Fruit fly (Drosophila melanogaster) whole organism, pupa: ENCODE results near the gene CG1572.

Experiments
- CG10348 ChIP-seq: fragments of 200-800 bp; sonication (Bioruptor generic); IDR thresholded peaks from 2 replicates; pipeline ENCODE4 v1.3.6; 2022; ENCODE audit warnings: missing biosample characterization, missing genetic modification characterization
- CG12605 ChIP-seq: fragments of 200-800 bp; sonication (Bioruptor generic); IDR thresholded peaks from 2 replicates; pipeline ENCODE4 v1.3.6; 2022; ENCODE audit warnings: missing biosample characterization, missing genetic modification characterization
- CG13204 ChIP-seq: fragments of 200-800 bp; sonication (Bioruptor generic); optimal IDR thresholded peaks from 2 replicates; lab custom pipeline; 2018; ENCODE audit warnings: missing biosample characterization, mild to moderate bottlenecking, missing genetic modification characterization, moderate library complexity
- CG14655 ChIP-seq: fragments of 200-800 bp; sonication (Bioruptor generic); optimal IDR thresholded peaks from 3 replicates; lab custom pipeline; 2017; ENCODE audit warnings: mild to moderate bottlenecking, missing biosample characterization, missing genetic modification reagents, missing genetic modification characterization
- CG15710 ChIP-seq: fragments of 200-800 bp; sonication (Bioruptor generic); optimal IDR thresholded peaks from 2 replicates; lab custom pipeline; 2018; ENCODE audit warnings: missing biosample characterization, mild to moderate bottlenecking, missing genetic modification characterization, moderate library complexity
- CG17806 ChIP-seq: fragments of 200-800 bp; sonication (Bioruptor generic); optimal IDR thresholded peaks from 2 replicates; lab custom pipeline; 2018; ENCODE audit warnings: missing biosample characterization, mild to moderate bottlenecking, missing genetic modification characterization, moderate library complexity
- CG32121 ChIP-seq: fragments of 200-800 bp; sonication (Bioruptor generic); IDR thresholded peaks from 2 replicates; pipeline ENCODE4 v1.3.6; 2022; ENCODE audit warnings: missing biosample characterization, missing genetic modification characterization
- CG34367 ChIP-seq: fragments of 200-800 bp; sonication (Bioruptor generic); optimal IDR thresholded peaks from 2 replicates; lab custom pipeline; 2018; ENCODE audit warnings: missing biosample characterization, mild to moderate bottlenecking, missing genetic modification characterization
- CG4496 ChIP-seq: fragments of 200-800 bp; sonication (Bioruptor generic); IDR thresholded peaks from 3 replicates; pipeline ENCODE4 v1.3.6; 2022; ENCODE audit warnings: missing biosample characterization, missing genetic modification characterization
- CG8159 ChIP-seq: fragments of 200-800 bp; sonication (Bioruptor generic); optimal IDR thresholded peaks from 3 replicates; lab custom pipeline; 2018; ENCODE audit warnings: missing biosample characterization, mild to moderate bottlenecking, missing genetic modification characterization, moderate library complexity
- CG8301 ChIP-seq: fragments of 200-800 bp; sonication (Bioruptor generic); optimal IDR thresholded peaks from 2 replicates; lab custom pipeline; 2018; ENCODE audit warnings: missing biosample characterization, mild to moderate bottlenecking, missing genetic modification characterization
- CG9948 ChIP-seq: fragments of 200-800 bp; sonication (Bioruptor generic); optimal IDR thresholded peaks from 2 replicates; lab custom pipeline; 2018; ENCODE audit warnings: missing biosample characterization, mild to moderate bottlenecking, missing genetic modification characterization, moderate library complexity
- D1 ChIP-seq: fragments of 200-800 bp; sonication (Bioruptor generic); optimal IDR thresholded peaks from 2 replicates; lab custom pipeline; 2018; ENCODE audit warnings: missing biosample characterization, mild to moderate bottlenecking, missing genetic modification characterization, moderate library complexity
- EcR ChIP-seq: fragments of 200-800 bp; sonication (Bioruptor generic); optimal IDR thresholded peaks from 3 replicates; lab custom pipeline; 2019; ENCODE audit warnings: missing biosample characterization, missing genetic modification characterization, mild to moderate bottlenecking, moderate library complexity, missing genetic modification reagents
- Ets98B ChIP-seq: fragments of 200-800 bp; sonication (Bioruptor generic); IDR thresholded peaks from 2 replicates; pipeline ENCODE4 v1.3.6; 2022; ENCODE audit warnings: missing biosample characterization, missing genetic modification characterization
- Pif1A ChIP-seq: fragments of 200-800 bp; sonication (Bioruptor generic); optimal IDR thresholded peaks from 3 replicates; lab custom pipeline; 2016; ENCODE audit warnings: missing biosample characterization, missing genetic modification characterization
- Pif1B ChIP-seq: fragments of 200-800 bp; sonication (Bioruptor generic); optimal IDR thresholded peaks from 3 replicates; lab custom pipeline; 2016; ENCODE audit warnings: missing biosample characterization, missing genetic modification characterization
- Snoo ChIP-seq: fragments of 200-800 bp; sonication (Bioruptor generic); optimal IDR thresholded peaks from 3 replicates; lab custom pipeline; 2017; ENCODE audit warnings: missing biosample characterization, mild to moderate bottlenecking, missing genetic modification characterization, inconsistent platforms
- fd96Ca ChIP-seq: fragments of 200-800 bp; sonication (Bioruptor generic); IDR thresholded peaks from 3 replicates; pipeline ENCODE4 v1.3.6; 2022; ENCODE audit warnings: missing biosample characterization, missing genetic modification characterization
- gl ChIP-seq: fragments of 200-800 bp; sonication (Bioruptor generic); optimal IDR thresholded peaks from 2 replicates; lab custom pipeline; 2018; ENCODE audit warnings: missing biosample characterization, mild to moderate bottlenecking, missing genetic modification characterization
- rn ChIP-seq: fragments of 200-800 bp; sonication (Bioruptor generic); IDR thresholded peaks from 2 replicates; pipeline ENCODE4 v1.3.6; 2022; ENCODE audit warnings: missing biosample characterization, missing genetic modification characterization

CG1572 gene

dm6 chrX:11550078-11550477 is 8.4 kb downstream of the CG1572 start:
- TF ChIP-seq fd96Ca (GFP tag; lab: Robert Waterston, UW): no peak
- TF ChIP-seq CG32121 (GFP tag; lab: Robert Waterston, UW): no peak
- peak; percentile 2 for TF ChIP-seq CG34367 (tag; lab: Kevin White, UChicago)
- TF ChIP-seq CG12605 (GFP tag; lab: Robert Waterston, UW): no peak
- TF ChIP-seq EcR: no peak
- TF ChIP-seq Pif1A: peak; percentile 10
- no peak for TF ChIP-seq Snoo (tag; lab: Kevin White, UChicago)
- TF ChIP-seq CG4496 (GFP tag; lab: Robert Waterston, UW): no peak
- TF ChIP-seq Ets98B: 0 out of 2 replicates have a peak, but pooled peaks have one; percentile 39
- peak; percentile 20 for TF ChIP-seq CG8159 (tag; lab: Kevin White, UChicago)
- TF ChIP-seq CG9948: peak; percentile 26
- TF ChIP-seq D1 (tag; lab: Kevin White, UChicago): no peak
- no peak for TF ChIP-seq CG10348 (GFP tag; lab: Robert Waterston, UW)
- peak; percentile 55 for TF ChIP-seq CG14655 (GFP tag; lab: Kevin White, UChicago)
- TF ChIP-seq gl: no peak
- TF ChIP-seq CG13204: no peak
- TF ChIP-seq rn (GFP tag; lab: Robert Waterston, UW): no peak
- TF ChIP-seq CG17806 (tag; lab: Kevin White, UChicago): peak; percentile 27
- TF ChIP-seq CG8301 (tag; lab: Kevin White, UChicago): peak; percentile 47
- peak; percentile 15 for TF ChIP-seq Pif1B (GFP tag; lab: Kevin White, UChicago)
- peak; percentile 5 for TF ChIP-seq CG15710 (tag; lab: Kevin White, UChicago)

dm6 chrX:11548701-11549100 is 9.8 kb downstream of the CG1572 start:
- TF ChIP-seq CG13204: no peak
- TF ChIP-seq D1 (tag; lab: Kevin White, UChicago): no peak
- no peak for TF ChIP-seq CG10348 (GFP tag; lab: Robert Waterston, UW)
- peak; percentile 86 for TF ChIP-seq CG8301 (tag; lab: Kevin White, UChicago)
- peak; percentile 51 for TF ChIP-seq CG9948
- TF ChIP-seq Snoo (tag; lab: Kevin White, UChicago): no peak
- TF ChIP-seq fd96Ca (GFP tag; lab: Robert Waterston, UW): peak; percentile 63; the same call in 2 of the 3 replicates
- TF ChIP-seq gl: no peak
- TF ChIP-seq CG34367 (tag; lab: Kevin White, UChicago): peak; percentile 19
- peak; percentile 70 for TF ChIP-seq Ets98B
- peak; percentile 72 for TF ChIP-seq Pif1A
- peak; percentile 62 for TF ChIP-seq Pif1B (GFP tag; lab: Kevin White, UChicago)
- TF ChIP-seq CG32121 (GFP tag; lab: Robert Waterston, UW): peak; percentile 26; the same call in 1 of the 2 replicates
- peak; percentile 24 for TF ChIP-seq CG8159 (tag; lab: Kevin White, UChicago)
- peak; percentile 58; the same call in 1 of the 2 replicates for TF ChIP-seq CG12605 (GFP tag; lab: Robert Waterston, UW)
- TF ChIP-seq rn (GFP tag; lab: Robert Waterston, UW): no peak
- TF ChIP-seq EcR: no peak
- TF ChIP-seq CG14655 (GFP tag; lab: Kevin White, UChicago): peak; percentile 89
- TF ChIP-seq CG15710 (tag; lab: Kevin White, UChicago): peak; percentile 16
- peak; percentile 71; the same call in 2 of the 3 replicates for TF ChIP-seq CG4496 (GFP tag; lab: Robert Waterston, UW)
- peak; percentile 31 for TF ChIP-seq CG17806 (tag; lab: Kevin White, UChicago)
- TF ChIP-seq, all 21 proteins: peak for 14

- TF ChIP-seq CG8159 (tag; lab: Kevin White, UChicago) (no peak), CG9948 (no peak), CG13204 (no peak), Pif1A (no peak), CG12605 (GFP tag; lab: Robert Waterston, UW) (no peak), Snoo (tag; lab: Kevin White, UChicago) (no peak), CG4496 (GFP tag; lab: Robert Waterston, UW) (no peak), CG8301 (tag; lab: Kevin White, UChicago) (no peak), Ets98B (no peak), fd96Ca (GFP tag; lab: Robert Waterston, UW) (no peak), CG14655 (GFP tag; lab: Kevin White, UChicago) (no peak), CG15710 (tag; lab: Kevin White, UChicago) (no peak)
- TF ChIP-seq, all 21 proteins: peak for 0
These were observed 11.5 kb downstream of the CG1572 start for dm6 chrX:11546941-11547340.

dm6 chrX:11544951-11545426 is 13.5 kb downstream of the CG1572 start:
- TF ChIP-seq EcR (peak; percentile 57), CG14655 (GFP tag; lab: Kevin White, UChicago) (peak; percentile 71), Pif1A (peak; percentile 61), CG10348 (GFP tag; lab: Robert Waterston, UW) (no peak), CG4496 (GFP tag; lab: Robert Waterston, UW) (peak; percentile 52; the same call in 1 of the 3 replicates), CG15710 (tag; lab: Kevin White, UChicago) (no peak), fd96Ca (GFP tag; lab: Robert Waterston, UW) (peak; percentile 52; the same call in 2 of the 3 replicates), CG8301 (tag; lab: Kevin White, UChicago) (peak; percentile 25), Pif1B (GFP tag; lab: Kevin White, UChicago) (peak; percentile 46)

dm6 chrX:11544110-11544950 is 14.1 kb downstream of the CG1572 start:
- peak; percentile 7 for TF ChIP-seq CG8159 (tag; lab: Kevin White, UChicago)
- no peak for TF ChIP-seq Snoo (tag; lab: Kevin White, UChicago)
- TF ChIP-seq fd96Ca (GFP tag; lab: Robert Waterston, UW): 0 out of 3 replicates have a peak, but pooled peaks have one; percentile 51
- TF ChIP-seq CG13204: no peak
- TF ChIP-seq CG34367 (tag; lab: Kevin White, UChicago): no peak
- no peak for TF ChIP-seq CG4496 (GFP tag; lab: Robert Waterston, UW)
- peak; percentile 68 for TF ChIP-seq CG8301 (tag; lab: Kevin White, UChicago)
- TF ChIP-seq gl: no peak
- TF ChIP-seq D1 (tag; lab: Kevin White, UChicago): peak; percentile 38
- TF ChIP-seq CG32121 (GFP tag; lab: Robert Waterston, UW): no peak
- TF ChIP-seq CG17806 (tag; lab: Kevin White, UChicago): peak; percentile 33
- no peak; the same call in 1 of the 2 replicates for TF ChIP-seq Ets98B
- no peak for TF ChIP-seq rn (GFP tag; lab: Robert Waterston, UW)
- peak; percentile 97 for TF ChIP-seq EcR
- peak; percentile 79 for TF ChIP-seq CG14655 (GFP tag; lab: Kevin White, UChicago)
- TF ChIP-seq CG9948: peak; percentile 47
- TF ChIP-seq CG12605 (GFP tag; lab: Robert Waterston, UW): no peak
- TF ChIP-seq Pif1B (GFP tag; lab: Kevin White, UChicago): no peak
- TF ChIP-seq CG15710 (tag; lab: Kevin White, UChicago): no peak
- no peak for TF ChIP-seq Pif1A
- TF ChIP-seq CG10348 (GFP tag; lab: Robert Waterston, UW): no peak
